Worm (Caenorhabditis elegans) whole organism, L3 larva: Measurements from ENCODE around the gene dcn-1.

Experiments used
- R02D3.7 ChIP-seq: fragments of 150-350 bp; optimal IDR thresholded peaks from 2 replicates; lab custom pipeline; 2014; ENCODE audit warnings: missing biosample characterization, missing genetic modification characterization
- aly-2 ChIP-seq: fragments of 150-350 bp; optimal IDR thresholded peaks from 2 replicates; lab custom pipeline; 2014; ENCODE audit warnings: missing biosample characterization, missing genetic modification characterization
- ceh-16 ChIP-seq: sonication (generic microtip); optimal IDR thresholded peaks from 2 replicates; lab custom pipeline; 2017; ENCODE audit warnings: missing biosample characterization, missing genetic modification characterization
- ceh-28 ChIP-seq: fragments of 150-350 bp; optimal IDR thresholded peaks from 2 replicates; lab custom pipeline; 2014; ENCODE audit warnings: missing biosample characterization, missing genetic modification reagents, missing genetic modification characterization
- ceh-82 ChIP-seq: fragments of 150-350 bp; optimal IDR thresholded peaks from 2 replicates; lab custom pipeline; 2014; ENCODE audit warnings: missing biosample characterization, missing genetic modification characterization
- ceh-9 ChIP-seq: sonication (generic microtip); optimal IDR thresholded peaks from 2 replicates; lab custom pipeline; 2018; ENCODE audit warnings: missing biosample characterization, missing genetic modification characterization
- egl-27 ChIP-seq: sonication (generic microtip); optimal IDR thresholded peaks from 4 replicates; lab custom pipeline; 2017; ENCODE audit warnings: missing biosample characterization, missing genetic modification reagents, missing genetic modification characterization
- egl-5 ChIP-seq: fragments of 150-350 bp; optimal IDR thresholded peaks from 2 replicates; lab custom pipeline; 2017; ENCODE audit warnings: missing biosample characterization, missing genetic modification reagents, missing genetic modification characterization, inconsistent platforms
- elt-1 ChIP-seq: fragments of 150-350 bp; optimal IDR thresholded peaks from 2 replicates; lab custom pipeline; 2014; ENCODE audit warnings: missing biosample characterization, missing genetic modification characterization
- elt-2 ChIP-seq: sonication (generic microtip); optimal IDR thresholded peaks from 2 replicates; lab custom pipeline; 2016; ENCODE audit warnings: missing genetic modification reagents, mild to moderate bottlenecking, missing genetic modification characterization, missing compliant biosample characterization
- elt-3 ChIP-seq, 3 experiments: fragments of 150-350 bp in 1 of 3; sonication (generic microtip) in 2 of 3; optimal IDR thresholded peaks; 2 replicates in 2 of 3; 4 replicates in 1 of 3; lab custom pipeline; 2014 to 2017; ENCODE audit warnings: missing biosample characterization in 3 of 3, missing genetic modification characterization in 3 of 3
- fkh-10 ChIP-seq: sonication (generic microtip); optimal IDR thresholded peaks from 2 replicates; lab custom pipeline; 2017; ENCODE audit warnings: missing biosample characterization, missing genetic modification reagents, missing genetic modification characterization
- fkh-2 ChIP-seq: fragments of 150-350 bp; optimal IDR thresholded peaks from 2 replicates; lab custom pipeline; 2014; ENCODE audit warnings: missing biosample characterization, missing genetic modification reagents, missing genetic modification characterization
- fos-1 ChIP-seq: fragments of 150-350 bp; optimal IDR thresholded peaks from 2 replicates; lab custom pipeline; 2014; ENCODE audit warnings: missing biosample characterization, missing genetic modification characterization
- hmg-11 ChIP-seq: sonication (generic microtip); optimal IDR thresholded peaks from 2 replicates; lab custom pipeline; 2016; ENCODE audit warnings: missing genetic modification characterization, missing compliant biosample characterization
- jun-1 ChIP-seq: fragments of 150-350 bp; optimal IDR thresholded peaks from 2 replicates; lab custom pipeline; 2014; ENCODE audit warnings: missing biosample characterization, missing genetic modification reagents, missing genetic modification characterization
- lin-15B ChIP-seq: fragments of 150-350 bp; optimal IDR thresholded peaks from 2 replicates; lab custom pipeline; 2014; ENCODE audit warnings: missing biosample characterization, missing genetic modification characterization
- lin-39 ChIP-seq: fragments of 150-350 bp; optimal IDR thresholded peaks from 2 replicates; lab custom pipeline; 2018; ENCODE audit warnings: missing biosample characterization, missing genetic modification reagents, missing genetic modification characterization
- lsy-12 ChIP-seq: sonication (generic microtip); optimal IDR thresholded peaks from 2 replicates; lab custom pipeline; 2016; ENCODE audit warnings: mild to moderate bottlenecking, missing genetic modification characterization, missing compliant biosample characterization
- mdl-1 ChIP-seq: fragments of 150-350 bp; optimal IDR thresholded peaks from 2 replicates; lab custom pipeline; 2014; ENCODE audit warnings: missing biosample characterization, missing genetic modification characterization
- mml-1 ChIP-seq: fragments of 150-350 bp; sonication (generic microtip); optimal IDR thresholded peaks from 3 replicates; lab custom pipeline; 2014; ENCODE audit warnings: missing biosample characterization, missing genetic modification characterization
- nfya-1 ChIP-seq: sonication (generic microtip); optimal IDR thresholded peaks from 2 replicates; lab custom pipeline; 2017; ENCODE audit warnings: missing genetic modification characterization, mild to moderate bottlenecking, missing compliant biosample characterization, antibody characterized with exemption, moderate library complexity; ENCODE audit not compliant: insufficient read depth
- nhr-11 ChIP-seq: fragments of 150-350 bp; optimal IDR thresholded peaks from 2 replicates; lab custom pipeline; 2014; ENCODE audit warnings: missing biosample characterization, missing genetic modification characterization
- nhr-12 ChIP-seq: fragments of 150-350 bp; optimal IDR thresholded peaks from 2 replicates; lab custom pipeline; 2014; ENCODE audit warnings: missing biosample characterization, missing genetic modification characterization
- nhr-23 ChIP-seq: fragments of 150-350 bp; optimal IDR thresholded peaks from 2 replicates; lab custom pipeline; 2014; ENCODE audit warnings: missing biosample characterization, missing genetic modification reagents, missing genetic modification characterization
- nhr-237 ChIP-seq: fragments of 150-350 bp; optimal IDR thresholded peaks from 2 replicates; lab custom pipeline; 2014; ENCODE audit warnings: missing biosample characterization, missing genetic modification characterization
- nhr-25 ChIP-seq: sonication (generic microtip); optimal IDR thresholded peaks from 2 replicates; lab custom pipeline; 2017; ENCODE audit warnings: missing biosample characterization, missing genetic modification characterization
- nhr-28 ChIP-seq: fragments of 150-350 bp; optimal IDR thresholded peaks from 2 replicates; lab custom pipeline; 2014; ENCODE audit warnings: missing biosample characterization, missing genetic modification characterization
- nhr-43 ChIP-seq: sonication (generic microtip); optimal IDR thresholded peaks from 2 replicates; lab custom pipeline; 2016; ENCODE audit warnings: mild to moderate bottlenecking, missing genetic modification characterization, missing compliant biosample characterization; ENCODE audit not compliant: poor library complexity, severe bottlenecking
- nhr-67 ChIP-seq: fragments of 150-350 bp; optimal IDR thresholded peaks from 2 replicates; lab custom pipeline; 2014; ENCODE audit warnings: missing biosample characterization, missing genetic modification characterization
- nhr-76 ChIP-seq: fragments of 150-350 bp; sonication (generic microtip); optimal IDR thresholded peaks from 5 replicates; lab custom pipeline; 2014; ENCODE audit warnings: missing biosample characterization, missing genetic modification characterization
- nhr-77 ChIP-seq: fragments of 150-350 bp; optimal IDR thresholded peaks from 2 replicates; lab custom pipeline; 2014; ENCODE audit warnings: missing biosample characterization, missing genetic modification characterization
- pha-4 ChIP-seq: fragments of 150-350 bp; optimal IDR thresholded peaks from 2 replicates; lab custom pipeline; 2014; ENCODE audit warnings: missing biosample characterization, missing genetic modification reagents, missing genetic modification characterization
- pqm-1 ChIP-seq: fragments of 150-350 bp; optimal IDR thresholded peaks from 2 replicates; lab custom pipeline; 2017; ENCODE audit warnings: missing biosample characterization, missing genetic modification characterization, inconsistent platforms
- sea-2 ChIP-seq: fragments of 150-350 bp; sonication (generic microtip); optimal IDR thresholded peaks from 4 replicates; lab custom pipeline; 2014; ENCODE audit warnings: missing biosample characterization, missing genetic modification reagents, missing genetic modification characterization
- skn-1 ChIP-seq: fragments of 150-350 bp; optimal IDR thresholded peaks from 2 replicates; lab custom pipeline; 2014; ENCODE audit warnings: missing biosample characterization, missing genetic modification characterization
- snpc-4 ChIP-seq: fragments of 150-350 bp; optimal IDR thresholded peaks from 2 replicates; lab custom pipeline; 2014; ENCODE audit warnings: missing biosample characterization, missing genetic modification characterization
- tbx-2 ChIP-seq: sonication (generic microtip); optimal IDR thresholded peaks from 2 replicates; lab custom pipeline; 2016; ENCODE audit warnings: mild to moderate bottlenecking, missing genetic modification characterization, missing compliant biosample characterization
- unc-39 ChIP-seq: sonication (generic microtip); optimal IDR thresholded peaks from 4 replicates; lab custom pipeline; 2017; ENCODE audit warnings: missing biosample characterization, missing genetic modification characterization
- unc-62 ChIP-seq: fragments of 150-350 bp; sonication (generic microtip); optimal IDR thresholded peaks from 4 replicates; lab custom pipeline; 2014; ENCODE audit warnings: missing biosample characterization, missing genetic modification reagents, missing genetic modification characterization
- zag-1 ChIP-seq: fragments of 150-350 bp; optimal IDR thresholded peaks from 2 replicates; lab custom pipeline; 2014; ENCODE audit warnings: missing biosample characterization, missing genetic modification characterization
- ztf-11 ChIP-seq: fragments of 150-350 bp; optimal IDR thresholded peaks from 2 replicates; lab custom pipeline; 2014; ENCODE audit warnings: missing biosample characterization, missing genetic modification characterization
- ztf-4 ChIP-seq: fragments of 150-350 bp; optimal IDR thresholded peaks from 2 replicates; lab custom pipeline; 2014; ENCODE audit warnings: missing biosample characterization, missing genetic modification characterization

The dcn-1 gene

DNA sequence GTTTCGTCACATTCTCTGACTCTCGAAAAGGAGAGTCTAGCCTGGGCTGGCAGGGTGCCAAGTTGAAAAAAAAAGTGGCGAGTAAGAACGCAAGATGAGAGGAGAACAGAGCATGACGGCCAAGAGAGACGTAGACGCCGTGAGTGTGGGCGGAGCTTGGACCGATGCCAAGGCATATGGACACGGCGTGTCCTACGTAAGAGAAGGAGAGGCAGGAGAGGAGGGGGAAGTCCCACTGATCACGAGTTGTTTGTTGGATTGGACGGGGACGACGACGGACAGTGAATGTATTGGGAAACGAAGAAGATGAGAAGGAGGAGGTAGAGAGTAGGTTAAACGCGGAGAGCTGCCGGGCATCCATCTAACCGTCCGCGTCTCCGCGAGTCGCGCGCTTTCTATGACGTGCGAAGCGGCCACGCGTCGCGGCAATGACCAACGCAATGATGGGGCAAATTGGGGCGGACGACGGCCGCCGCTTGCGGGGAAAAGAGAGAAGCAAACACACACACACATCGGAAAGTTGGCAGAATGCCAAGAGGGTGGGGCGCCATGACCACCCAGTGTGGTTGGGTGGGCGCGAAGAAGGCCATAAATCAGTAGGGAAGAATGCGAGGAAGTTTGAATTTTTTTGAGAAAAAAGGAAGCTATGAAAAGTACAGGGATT, 31.6 kb upstream of the dcn-1 start (continued):
- TF ChIP-seq mdl-1 (peak; percentile 93), fkh-10 (GFP tag; lab: Kevin White, UChicago) (peak; percentile 87), nhr-25 (peak; percentile 99), jun-1 (tag; lab: Kevin White, UChicago) (peak; percentile 97), lsy-12 (tag; lab: Kevin White, UChicago) (peak; percentile 97), ztf-4 (tag; lab: Kevin White, UChicago) (peak; percentile 85), nhr-67 (tag; lab: Kevin White, UChicago) (no peak), unc-39 (tag; lab: Kevin White, UChicago) (no peak), nhr-12 (tag; lab: Kevin White, UChicago) (no peak), ceh-16 (peak; percentile 37), snpc-4 (tag; lab: Kevin White, UChicago) (peak; percentile 89), ceh-82 (tag; lab: Kevin White, UChicago) (peak; percentile 82), lin-15B (tag; lab: Kevin White, UChicago) (peak; percentile 85)

DNA sequence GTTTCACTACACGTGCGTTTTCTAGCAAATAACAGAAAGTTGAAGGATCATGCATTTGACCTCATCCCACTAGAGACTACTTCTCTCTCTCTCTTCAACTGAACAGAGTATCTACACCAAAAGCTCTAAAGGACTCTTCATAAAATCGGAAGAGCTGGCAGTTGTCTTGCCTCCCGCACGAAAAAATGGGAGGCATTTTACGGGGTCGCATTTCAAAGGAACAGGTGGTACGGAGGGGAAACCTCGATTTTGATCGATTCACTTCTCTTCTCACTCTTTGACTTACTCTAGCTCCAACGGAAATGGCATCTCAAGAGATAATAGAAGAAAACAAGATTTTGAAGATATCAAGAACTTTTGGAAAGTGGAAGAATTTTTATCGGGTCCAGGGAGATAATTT, 30.5 kb upstream of the dcn-1 start:
- peak; percentile 4 for TF ChIP-seq lin-39 (tag; lab: Kevin White, UChicago)
- peak; percentile 65 for TF ChIP-seq nhr-11 (tag; lab: Kevin White, UChicago)
- TF ChIP-seq egl-5 (tag; lab: Kevin White, UChicago): peak; percentile 45
- no peak for TF ChIP-seq nhr-77 (tag; lab: Kevin White, UChicago)
- peak; percentile 15 for TF ChIP-seq nfya-1 (tag; lab: Kevin White, UChicago)
- peak; percentile 32 for TF ChIP-seq ceh-28
- TF ChIP-seq R02D3.7 (tag; lab: Kevin White, UChicago): no peak

DNA sequence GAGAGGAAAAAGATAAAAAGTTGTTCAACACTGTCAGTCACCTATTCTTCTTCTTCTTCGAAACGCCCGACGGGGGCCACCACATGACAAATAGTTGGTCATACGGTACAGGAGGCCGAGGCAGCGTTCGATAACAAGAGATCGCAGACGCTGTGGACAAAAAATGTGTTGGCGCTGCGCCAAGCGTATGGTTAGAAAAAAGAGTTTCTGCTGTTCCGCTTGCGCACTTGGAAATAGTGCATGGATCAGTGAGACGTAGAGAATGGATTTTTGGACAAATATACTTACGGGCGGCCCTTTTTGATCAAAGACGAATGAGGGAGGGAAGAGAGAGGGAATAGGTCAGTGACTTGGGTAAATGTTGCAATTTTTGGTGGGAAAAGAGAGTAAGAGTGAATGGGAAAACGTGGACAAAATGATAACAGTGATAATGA, 29.0 kb upstream of the dcn-1 start:
- TF ChIP-seq jun-1 (tag; lab: Kevin White, UChicago): peak; percentile 84
- no peak for TF ChIP-seq skn-1 (tag; lab: Kevin White, UChicago)
- TF ChIP-seq ztf-11: no peak
- no peak for TF ChIP-seq fkh-10 (GFP tag; lab: Kevin White, UChicago)
- peak; percentile 94 for TF ChIP-seq nhr-43
- TF ChIP-seq elt-3 (tag; optimal IDR thresholded peaks at IDR 0.05; lab: Kevin White, UChicago): peak in 1 of 3 experiments; percentile 27
- TF ChIP-seq zag-1 (tag; lab: Kevin White, UChicago): no peak
- no peak for TF ChIP-seq unc-62
- no peak for TF ChIP-seq unc-39 (tag; lab: Kevin White, UChicago)
- no peak for TF ChIP-seq ceh-82 (tag; lab: Kevin White, UChicago)
- TF ChIP-seq nhr-76: no peak
- TF ChIP-seq snpc-4 (tag; lab: Kevin White, UChicago): peak; percentile 43
- peak; percentile 93 for TF ChIP-seq nhr-23 (tag; lab: Kevin White, UChicago)
- peak; percentile 28 for TF ChIP-seq elt-1 (tag; lab: Kevin White, UChicago)
- TF ChIP-seq ceh-28: peak; percentile 60
- TF ChIP-seq nfya-1 (tag; lab: Kevin White, UChicago): peak; percentile 73
- peak; percentile 95 for TF ChIP-seq nhr-25
- peak; percentile 49 for TF ChIP-seq tbx-2 (tag; lab: Kevin White, UChicago)
- no peak for TF ChIP-seq ceh-16
- TF ChIP-seq pha-4 (tag; lab: Kevin White, UChicago): peak; percentile 99
- TF ChIP-seq lin-15B (tag; lab: Kevin White, UChicago): peak; percentile 40
- peak; percentile 11 for TF ChIP-seq R02D3.7 (tag; lab: Kevin White, UChicago)
- TF ChIP-seq nhr-77 (tag; lab: Kevin White, UChicago): no peak
- TF ChIP-seq nhr-11 (tag; lab: Kevin White, UChicago): no peak
- TF ChIP-seq lin-39 (tag; lab: Kevin White, UChicago): peak; percentile 4
- TF ChIP-seq pqm-1 (tag; lab: Kevin White, UChicago): peak; percentile 30
- no peak for TF ChIP-seq nhr-237
- peak; percentile 16 for TF ChIP-seq fos-1 (tag; lab: Kevin White, UChicago)
- no peak for TF ChIP-seq mml-1 (tag; lab: Kevin White, UChicago)
- TF ChIP-seq nhr-12 (tag; lab: Kevin White, UChicago): no peak
- no peak for TF ChIP-seq nhr-67 (tag; lab: Kevin White, UChicago)
- no peak for TF ChIP-seq nhr-28
- TF ChIP-seq elt-2 (tag; lab: Kevin White, UChicago): peak; percentile 77
- peak; percentile 70 for TF ChIP-seq mdl-1
- no peak for TF ChIP-seq aly-2 (tag; lab: Kevin White, UChicago)
- peak; percentile 76 for TF ChIP-seq lsy-12 (tag; lab: Kevin White, UChicago)
- no peak for TF ChIP-seq ceh-9
- peak; percentile 69 for TF ChIP-seq hmg-11
- TF ChIP-seq egl-5 (tag; lab: Kevin White, UChicago): no peak
- TF ChIP-seq ztf-4 (tag; lab: Kevin White, UChicago): no peak
- no peak for TF ChIP-seq sea-2 (GFP tag; lab: Kevin White, UChicago)
- no peak for TF ChIP-seq fkh-2 (tag; lab: Kevin White, UChicago)
- TF ChIP-seq egl-27 (tag; lab: Kevin White, UChicago): peak; percentile 57
